Fruit fly (Drosophila melanogaster) whole organism: ENCODE measurements around the gene Alp10.

ENCODE experiments used
- CG8478 ChIP-seq: fragments of >200 bp; optimal IDR thresholded peaks from 2 replicates; lab custom pipeline; 2018; ENCODE audit warnings: inconsistent platforms
- EcR ChIP-seq, 2 experiments: fragments of >200 bp; optimal IDR thresholded peaks; 2 replicates each; lab custom pipeline; 2017; ENCODE audit warnings: missing biosample characterization in 2 of 2, missing genetic modification characterization in 2 of 2, missing genetic modification reagents in 2 of 2
- pan ChIP-seq: fragments of >200 bp; optimal IDR thresholded peaks from 2 replicates; lab custom pipeline; 2017
- psq ChIP-seq: fragments of >200 bp; optimal IDR thresholded peaks from 2 replicates; lab custom pipeline; 2017

DNA sequence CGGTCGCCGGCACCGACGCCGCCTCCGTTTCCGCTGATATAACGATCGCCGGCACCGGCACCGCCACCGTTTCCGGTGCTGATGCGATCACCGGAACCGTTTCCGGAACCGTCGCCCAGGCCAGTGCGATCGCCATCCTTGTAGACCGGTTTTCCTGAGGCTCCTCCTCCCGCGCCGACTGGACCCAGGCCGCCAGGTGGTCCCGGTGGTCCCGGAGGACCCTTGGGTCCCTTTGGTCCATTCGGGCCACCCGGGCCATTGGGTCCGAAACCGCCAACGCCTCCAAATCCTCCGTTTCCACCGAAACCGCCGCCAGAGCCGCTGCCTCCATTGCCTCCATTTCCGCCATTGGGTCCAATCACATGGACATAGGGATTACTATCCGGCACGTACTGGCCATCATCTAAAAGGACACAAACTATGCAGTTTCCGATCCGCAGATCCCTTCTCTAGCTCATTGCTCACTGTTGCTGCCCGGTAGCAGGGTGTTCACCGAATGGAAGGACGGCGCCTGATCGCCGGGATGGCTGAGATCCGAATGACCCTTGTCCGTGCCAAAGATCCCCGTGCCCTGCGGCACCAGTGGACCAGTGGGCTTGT lies 52.2 kb downstream of the Alp10 start:
- TF ChIP-seq EcR (GFP tag; optimal IDR thresholded peaks at IDR 0.05; lab: Kevin White, UChicago) (no peak), psq (lab: Kevin White, UChicago) (no peak), pan (no peak), CG8478 (lab: Kevin White, UChicago) (no peak)
